Worm (Caenorhabditis elegans) whole organism, L4 larva: ENCODE results near the gene tbc-20.

Experiments used
- D1046.2 ChIP-seq: fragments of 200-800 bp; sonication (Bioruptor generic); IDR thresholded peaks from 2 replicates; pipeline ENCODE4 v1.3.6; 2022; ENCODE audit warnings: missing genetic modification characterization, missing compliant biosample characterization
- F49E8.2 ChIP-seq: sonication (generic microtip); optimal IDR thresholded peaks from 2 replicates; lab custom pipeline; 2016; ENCODE audit warnings: missing compliant biosample characterization, mild to moderate bottlenecking, missing genetic modification characterization, borderline replicate concordance
- T20F7.1 ChIP-seq: fragments of 200-800 bp; sonication (Bioruptor generic); optimal IDR thresholded peaks from 2 replicates; lab custom pipeline; 2018; ENCODE audit warnings: mild to moderate bottlenecking, missing genetic modification characterization, missing compliant biosample characterization
- ZK546.5 ChIP-seq, 2 experiments: sonication (generic microtip); optimal IDR thresholded peaks; 2 replicates each; lab custom pipeline; 2017; ENCODE audit warnings: missing biosample characterization in 2 of 2, missing genetic modification characterization in 2 of 2
- aha-1 ChIP-seq: fragments of 150-350 bp; peaks from one replicate; lab custom pipeline; 2014; ENCODE audit warnings: missing biosample characterization, missing genetic modification characterization
- arid-1 ChIP-seq: fragments of 200-800 bp; sonication (Bioruptor generic); conservative IDR thresholded peaks from 2 replicates; pipeline ENCODE4 v1.3.6; 2022; ENCODE audit warnings: missing genetic modification reagents, missing genetic modification characterization, missing compliant biosample characterization
- ctbp-1 ChIP-seq: fragments of 200-800 bp; sonication (Bioruptor generic); IDR thresholded peaks from 2 replicates; pipeline ENCODE4 v1.3.6; 2022; ENCODE audit warnings: missing genetic modification reagents, missing genetic modification characterization, missing compliant biosample characterization
- daf-12 ChIP-seq: fragments of 150-350 bp; optimal IDR thresholded peaks from 2 replicates; lab custom pipeline; 2014; ENCODE audit warnings: missing biosample characterization, missing genetic modification reagents, missing genetic modification characterization
- daf-19 ChIP-seq: fragments of 200-800 bp; sonication (Bioruptor generic); conservative IDR thresholded peaks from 2 replicates; pipeline ENCODE4 v1.3.6; 2022; ENCODE audit warnings: missing genetic modification characterization, missing compliant biosample characterization
- dmd-9 ChIP-seq: fragments of 200-800 bp; sonication (Bioruptor generic); IDR thresholded peaks from 2 replicates; pipeline ENCODE4 v1.3.6; 2022; ENCODE audit warnings: missing genetic modification reagents, missing genetic modification characterization, missing compliant biosample characterization
- dpl-1 ChIP-seq: fragments of 150-350 bp; optimal IDR thresholded peaks from 2 replicates; lab custom pipeline; 2014; ENCODE audit warnings: missing biosample characterization, missing genetic modification reagents, missing genetic modification characterization
- egl-43 ChIP-seq: fragments of 200-800 bp; sonication (Bioruptor generic); IDR thresholded peaks from 2 replicates; pipeline ENCODE4 v1.3.6; 2022; ENCODE audit warnings: missing genetic modification reagents, missing genetic modification characterization, missing compliant biosample characterization
- hif-1 ChIP-seq, 2 experiments: sonication (generic microtip); optimal IDR thresholded peaks; 2 replicates each; lab custom pipeline; 2016 to 2017; ENCODE audit warnings: missing compliant biosample characterization in 2 of 2, missing genetic modification characterization in 2 of 2, missing genetic modification reagents in 2 of 2, missing genotype in 2 of 2, mild to moderate bottlenecking in 1 of 2
- hmg-1.1 ChIP-seq: fragments of 200-800 bp; sonication (Bioruptor generic); IDR thresholded peaks from 2 replicates; pipeline ENCODE4 v1.3.6; 2022; ENCODE audit warnings: missing genetic modification reagents, missing genetic modification characterization, missing compliant biosample characterization
- lim-7 ChIP-seq: fragments of 200-800 bp; sonication (Bioruptor generic); IDR thresholded peaks from 2 replicates; pipeline ENCODE4 v1.3.6; 2022; ENCODE audit warnings: missing genetic modification characterization, missing compliant biosample characterization
- lin-1 ChIP-seq: fragments of 200-800 bp; sonication (Bioruptor generic); IDR thresholded peaks from 2 replicates; pipeline ENCODE4 v1.3.6; 2022; ENCODE audit warnings: missing genetic modification reagents, missing genetic modification characterization, missing compliant biosample characterization
- lin-15B ChIP-seq: fragments of 150-350 bp; sonication (generic microtip); optimal IDR thresholded peaks from 3 replicates; lab custom pipeline; 2014; ENCODE audit warnings: missing biosample characterization, missing genetic modification characterization
- lin-38 ChIP-seq: fragments of 200-800 bp; sonication (Bioruptor generic); IDR thresholded peaks from 2 replicates; pipeline ENCODE4 v1.3.6; 2022; ENCODE audit warnings: missing genetic modification reagents, missing genetic modification characterization, missing compliant biosample characterization
- lsy-2 ChIP-seq, 2 experiments: fragments of 150-350 bp in 1 of 2; sonication (generic microtip) in 1 of 2; optimal IDR thresholded peaks; 2 replicates each; lab custom pipeline; 2014 to 2017; ENCODE audit warnings: missing biosample characterization in 2 of 2, missing genetic modification characterization in 2 of 2
- mep-1 ChIP-seq: fragments of 150-350 bp; sonication (generic microtip); optimal IDR thresholded peaks from 3 replicates; lab custom pipeline; 2014; ENCODE audit warnings: missing biosample characterization, missing genetic modification characterization
- mes-2 ChIP-seq: sonication (generic microtip); optimal IDR thresholded peaks from 2 replicates; lab custom pipeline; 2016; ENCODE audit warnings: missing genotype, mild to moderate bottlenecking, missing genetic modification characterization, missing compliant biosample characterization; ENCODE audit not compliant: poor library complexity, severe bottlenecking
- mxl-3 ChIP-seq: fragments of 200-800 bp; sonication (Bioruptor generic); optimal IDR thresholded peaks from 2 replicates; lab custom pipeline; 2018; ENCODE audit warnings: mild to moderate bottlenecking, missing genetic modification characterization, missing compliant biosample characterization
- nhr-102 ChIP-seq: sonication (generic microtip); optimal IDR thresholded peaks from 2 replicates; lab custom pipeline; 2016; ENCODE audit warnings: mild to moderate bottlenecking, missing genetic modification characterization, moderate library complexity, missing compliant biosample characterization
- nhr-111 ChIP-seq: fragments of 200-800 bp; sonication (Bioruptor generic); optimal IDR thresholded peaks from 2 replicates; lab custom pipeline; 2018; ENCODE audit warnings: mild to moderate bottlenecking, missing genetic modification characterization, missing compliant biosample characterization
- nhr-237 ChIP-seq: sonication (generic microtip); optimal IDR thresholded peaks from 2 replicates; lab custom pipeline; 2017; ENCODE audit warnings: missing biosample characterization, missing genetic modification characterization
- nhr-28 ChIP-seq: fragments of 150-350 bp; optimal IDR thresholded peaks from 2 replicates; lab custom pipeline; 2014; ENCODE audit warnings: missing biosample characterization, missing genetic modification characterization
- nhr-42 ChIP-seq: fragments of 200-800 bp; sonication (Bioruptor generic); IDR thresholded peaks from 2 replicates; pipeline ENCODE4 v1.3.6; 2022; ENCODE audit warnings: missing genetic modification characterization, missing compliant biosample characterization
- nhr-48 ChIP-seq: sonication (generic microtip); optimal IDR thresholded peaks from 2 replicates; lab custom pipeline; 2016; ENCODE audit warnings: mild to moderate bottlenecking, missing genetic modification characterization, missing compliant biosample characterization
- nhr-76 ChIP-seq: fragments of 150-350 bp; optimal IDR thresholded peaks from 2 replicates; lab custom pipeline; 2014; ENCODE audit warnings: missing biosample characterization, missing genetic modification characterization
- rbr-2 ChIP-seq: sonication (generic microtip); optimal IDR thresholded peaks from 2 replicates; lab custom pipeline; 2016; ENCODE audit warnings: missing genotype, missing genetic modification characterization, missing compliant biosample characterization
- set-16 ChIP-seq: fragments of 200-800 bp; sonication (Bioruptor generic); IDR thresholded peaks from 2 replicates; pipeline ENCODE4 v1.3.6; 2022; ENCODE audit warnings: missing genetic modification reagents, missing genetic modification characterization, missing compliant biosample characterization
- skn-1 ChIP-seq: fragments of 150-350 bp; optimal IDR thresholded peaks from 2 replicates; lab custom pipeline; 2014; ENCODE audit warnings: missing biosample characterization, missing genetic modification characterization
- unc-62 ChIP-seq, 3 experiments: fragments of 150-350 bp in 1 of 3; sonication (generic microtip); optimal IDR thresholded peaks in 2 of 3; peaks in 1 of 3; 1 replicate in 1 of 3; 2 replicates in 2 of 3; lab custom pipeline; 2014 to 2017; ENCODE audit warnings: missing biosample characterization in 3 of 3, missing genetic modification characterization in 3 of 3, missing genetic modification reagents in 3 of 3, missing genotype in 1 of 3
- zag-1 ChIP-seq: fragments of 150-350 bp; optimal IDR thresholded peaks from 2 replicates; lab custom pipeline; 2014; ENCODE audit warnings: missing biosample characterization, missing genetic modification characterization
- zfp-3 ChIP-seq: fragments of 200-800 bp; sonication (Bioruptor generic); conservative IDR thresholded peaks from 2 replicates; pipeline ENCODE4 v1.3.6; 2022; ENCODE audit warnings: missing genetic modification reagents, missing genetic modification characterization, missing compliant biosample characterization
- zip-2 ChIP-seq: fragments of 150-350 bp; optimal IDR thresholded peaks from 2 replicates; lab custom pipeline; 2014; ENCODE audit warnings: missing biosample characterization, missing genetic modification characterization
- ztf-11 ChIP-seq: fragments of 150-350 bp; optimal IDR thresholded peaks from 2 replicates; lab custom pipeline; 2014; ENCODE audit warnings: missing biosample characterization, missing genetic modification characterization
- ztf-7 ChIP-seq: fragments of 150-350 bp; optimal IDR thresholded peaks from 2 replicates; lab custom pipeline; 2014; ENCODE audit warnings: missing biosample characterization, missing genetic modification characterization

The tbc-20 gene

ce11 chrII:14798047-14798522 lies at the start of gene tbc-20:
Gene tbc-20, plus strand, starts transcription at chrII:14798472.
- TF ChIP-seq egl-43 (no peak), nhr-42 (GFP tag; lab: Robert Waterston, UW) (no peak), nhr-76 (peak; percentile 23), lsy-2 (tag; optimal IDR thresholded peaks at IDR 0.05; lab: Kevin White, UChicago) (peak in 1 of 2 experiments; percentile 71), unc-62 (GFP tag; optimal IDR thresholded peaks at IDR 0.05 in 1 of 2; lab: Kevin White, UChicago) (peak in 1 of 2 experiments; percentile 54), unc-62 (tag; optimal IDR thresholded peaks at IDR 0.05; lab: Kevin White, UChicago) (no peak), T20F7.1 (peak; percentile 70), lin-38 (GFP tag; lab: Robert Waterston, UW) (peak; percentile 44; the same call in 1 of the 2 replicates), F49E8.2 (tag; lab: Kevin White, UChicago) (peak; percentile 39), nhr-102 (peak; percentile 9), mes-2 (peak; percentile 64), dpl-1 (GFP tag; lab: Kevin White, UChicago) (peak; percentile 61), dmd-9 (GFP tag; lab: Robert Waterston, UW) (no peak), aha-1 (tag; lab: Kevin White, UChicago) (peak; percentile 94), mep-1 (tag; lab: Kevin White, UChicago) (peak; percentile 13)

DNA sequence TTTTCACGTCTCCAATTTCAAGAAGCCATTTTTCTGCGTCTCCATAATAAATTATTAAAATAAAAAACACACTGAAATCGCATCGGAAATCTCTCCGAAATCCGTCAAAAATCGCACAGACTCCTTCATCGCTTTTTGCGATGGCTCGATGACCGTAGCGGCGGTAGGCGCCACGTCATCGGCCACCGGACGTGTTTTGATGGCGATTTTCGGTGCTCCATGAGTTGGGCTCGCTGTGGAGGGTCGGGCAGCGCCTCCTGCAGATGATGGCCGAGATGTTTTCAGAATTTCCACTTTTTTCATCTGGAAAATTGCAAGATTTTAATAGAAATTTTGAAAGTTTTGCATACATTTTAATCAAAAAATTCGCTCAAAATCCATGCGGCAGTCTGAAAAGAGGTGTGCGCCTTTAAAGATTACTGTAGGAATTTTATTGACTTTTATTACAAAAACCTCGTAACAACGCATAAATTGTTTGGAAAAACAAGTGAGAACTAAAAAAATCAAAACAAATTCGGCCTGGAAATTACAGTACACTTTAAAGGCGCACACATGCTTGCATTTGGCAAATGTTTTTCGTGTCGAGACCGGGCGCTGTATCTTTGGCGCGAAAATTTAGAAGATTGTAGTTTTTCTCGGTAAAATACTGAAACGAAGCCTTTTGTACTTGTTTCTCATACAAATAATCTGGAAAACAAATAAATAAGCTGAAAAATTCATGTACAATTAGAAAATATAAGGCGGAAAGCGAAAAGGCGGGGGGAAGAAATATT lies 45.9 kb upstream of the tbc-20 start, which contains the start of gene smg-9:
TSS of gene smg-9 (minus strand) at position 663 of the 773 bp plus-strand sequence.
- no peak for TF ChIP-seq lin-15B (tag; lab: Kevin White, UChicago)
- no peak for TF ChIP-seq nhr-237 (tag; lab: Kevin White, UChicago)
- peak; percentile 6 for TF ChIP-seq F49E8.2 (tag; lab: Kevin White, UChicago)
- TF ChIP-seq mes-2 = no peak
- no peak for TF ChIP-seq arid-1 (GFP tag; lab: Robert Waterston, UW)
- peak; percentile 58; the same call in 1 of the 2 replicates for TF ChIP-seq set-16 (GFP tag; lab: Robert Waterston, UW)
- no peak for TF ChIP-seq dpl-1 (GFP tag; lab: Kevin White, UChicago)
- TF ChIP-seq dmd-9 (GFP tag; lab: Robert Waterston, UW) = no peak
- no peak for TF ChIP-seq mxl-3
- TF ChIP-seq ztf-7 (tag; lab: Kevin White, UChicago) = no peak
- TF ChIP-seq, all 104 proteins: peak for 2

DNA sequence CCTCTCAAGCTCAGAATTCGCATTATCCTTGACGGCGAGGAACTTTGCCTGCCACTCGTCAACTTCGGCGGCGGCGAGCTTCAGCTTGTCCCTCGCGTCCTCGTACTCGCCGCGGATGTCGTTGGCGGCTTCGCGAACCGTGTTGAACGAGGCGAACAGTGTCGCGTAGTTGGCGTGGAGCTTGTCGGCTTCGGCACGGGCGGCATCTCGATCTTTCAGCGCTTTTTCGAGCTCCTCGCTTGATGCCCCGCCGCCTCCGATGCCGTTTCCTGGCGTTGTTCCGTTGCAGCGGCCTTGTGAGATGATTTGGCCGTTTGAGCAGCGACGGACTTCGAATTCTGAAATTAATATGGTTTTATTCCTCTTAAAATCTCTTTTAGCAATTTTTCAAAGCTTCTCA lies 45.0 kb upstream of the tbc-20 start:
- no peak for TF ChIP-seq ctbp-1 (GFP tag; lab: Robert Waterston, UW)
- peak; percentile 90 for TF ChIP-seq set-16 (GFP tag; lab: Robert Waterston, UW)
- TF ChIP-seq, all 104 proteins: peak for 1

ce11 chrII:14753858-14754750 lies 44.2 kb upstream of the tbc-20 start, which contains the start of the genes tac-1 and Y54E2A.4:
Gene tac-1, minus strand, starts transcription at chrII:14753877.
Gene Y54E2A.4, plus strand, starts transcription at chrII:14754622.
- peak; percentile 82 for TF ChIP-seq zip-2 (tag; lab: Kevin White, UChicago)
- no peak for TF ChIP-seq lin-38 (GFP tag; lab: Robert Waterston, UW)
- TF ChIP-seq F49E8.2 (tag; lab: Kevin White, UChicago) = peak; percentile 17
- no peak for TF ChIP-seq daf-12 (tag; lab: Kevin White, UChicago)
- TF ChIP-seq nhr-48 (tag; lab: Kevin White, UChicago) = no peak
- TF ChIP-seq zag-1 = no peak
- no peak for TF ChIP-seq lin-1 (GFP tag; lab: Robert Waterston, UW)
- TF ChIP-seq hmg-1.1 (GFP tag; lab: Robert Waterston, UW) = no peak
- TF ChIP-seq lim-7 (GFP tag; lab: Robert Waterston, UW) = no peak
- TF ChIP-seq nhr-28 (tag; lab: Kevin White, UChicago) = no peak
- TF ChIP-seq zfp-3 (GFP tag; lab: Robert Waterston, UW) = no peak
- TF ChIP-seq dpl-1 (GFP tag; lab: Kevin White, UChicago) = peak; percentile 15
- TF ChIP-seq lin-15B (tag; lab: Kevin White, UChicago) = no peak
- no peak for TF ChIP-seq nhr-111 (GFP tag; lab: Kevin White, UChicago)
- TF ChIP-seq hif-1 (tag; optimal IDR thresholded peaks at IDR 0.05; lab: Kevin White, UChicago) = peak in 1 of 2 experiments; percentile 1
- no peak for TF ChIP-seq D1046.2
- no peak for TF ChIP-seq mxl-3
- peak in 1 of 2 experiments; percentile 28 for TF ChIP-seq lsy-2 (tag; optimal IDR thresholded peaks at IDR 0.05; lab: Kevin White, UChicago)
- TF ChIP-seq ZK546.5 (tag; optimal IDR thresholded peaks at IDR 0.05; lab: Kevin White, UChicago) = no peak
- TF ChIP-seq ztf-11 (tag; lab: Kevin White, UChicago) = no peak
- TF ChIP-seq daf-19 (GFP tag; lab: Robert Waterston, UW) = no peak
- TF ChIP-seq mes-2 = peak; percentile 67
- TF ChIP-seq skn-1 (tag; lab: Kevin White, UChicago) = no peak
- TF ChIP-seq rbr-2 = no peak
- no peak for TF ChIP-seq nhr-76
